Worm (Caenorhabditis elegans): ENCODE data around the gene aldo-2.

Gene aldo-2

ce11 chrIII:5840815-5841573 lies 35.4 kb downstream of the aldo-2 start:
- TF ChIP-seq skn-1 (tag; optimal IDR thresholded peaks at IDR 0.05) (no peak), ceh-82 (tag; optimal IDR thresholded peaks at IDR 0.05) (no peak), ceh-16 (tag; optimal IDR thresholded peaks at IDR 0.05) (no peak), pha-4 (tag; optimal IDR thresholded peaks at IDR 0.05) (no peak), ztf-4 (tag; optimal IDR thresholded peaks at IDR 0.05) (no peak), ama-1 (optimal IDR thresholded peaks at IDR 0.05) (peak; percentile 50), elt-1 (tag; optimal IDR thresholded peaks at IDR 0.05) (peak; percentile 62), nhr-76 (tag; optimal IDR thresholded peaks at IDR 0.05) (no peak)

ce11 chrIII:5840277-5840676 lies 36.1 kb downstream of the aldo-2 start:
- TF ChIP-seq fos-1 (tag; optimal IDR thresholded peaks at IDR 0.05) (no peak), pha-4 (tag; optimal IDR thresholded peaks at IDR 0.05) (no peak), pqm-1 (tag; optimal IDR thresholded peaks at IDR 0.05) (peak; percentile 61), hmg-11 (tag; optimal IDR thresholded peaks at IDR 0.05) (no peak), elt-1 (tag; optimal IDR thresholded peaks at IDR 0.05) (no peak), elt-2 (tag; optimal IDR thresholded peaks at IDR 0.05) (peak; percentile 75)

- TF ChIP-seq mml-1 (tag; optimal IDR thresholded peaks at IDR 0.05), result peak; percentile 36
- TF ChIP-seq daf-12 (tag; optimal IDR thresholded peaks at IDR 0.05), result no peak
Measured at ce11 chrIII:5839598-5839997, 36.8 kb downstream of the aldo-2 start.

ce11 chrIII:5839147-5839546 lies 37.3 kb downstream of the aldo-2 start:
- TF ChIP-seq elt-2 (tag; optimal IDR thresholded peaks at IDR 0.05) (peak; percentile 76), nhr-23 (tag; optimal IDR thresholded peaks at IDR 0.05) (peak; percentile 61), ceh-82 (tag; optimal IDR thresholded peaks at IDR 0.05) (no peak), nhr-43 (tag; optimal IDR thresholded peaks at IDR 0.05; ENCODE audit: poor library complexity, severe bottlenecking) (peak; percentile 69), elt-3 (tag; optimal IDR thresholded peaks at IDR 0.05) (peak in 1 of 3 experiments; percentile 10), fos-1 (tag; optimal IDR thresholded peaks at IDR 0.05) (no peak), ceh-28 (tag; optimal IDR thresholded peaks at IDR 0.05) (peak; percentile 83), ceh-9 (tag; optimal IDR thresholded peaks at IDR 0.05) (no peak), pqm-1 (tag; optimal IDR thresholded peaks at IDR 0.05) (peak; percentile 83), jun-1 (tag; optimal IDR thresholded peaks at IDR 0.05) (peak; percentile 31)

DNA sequence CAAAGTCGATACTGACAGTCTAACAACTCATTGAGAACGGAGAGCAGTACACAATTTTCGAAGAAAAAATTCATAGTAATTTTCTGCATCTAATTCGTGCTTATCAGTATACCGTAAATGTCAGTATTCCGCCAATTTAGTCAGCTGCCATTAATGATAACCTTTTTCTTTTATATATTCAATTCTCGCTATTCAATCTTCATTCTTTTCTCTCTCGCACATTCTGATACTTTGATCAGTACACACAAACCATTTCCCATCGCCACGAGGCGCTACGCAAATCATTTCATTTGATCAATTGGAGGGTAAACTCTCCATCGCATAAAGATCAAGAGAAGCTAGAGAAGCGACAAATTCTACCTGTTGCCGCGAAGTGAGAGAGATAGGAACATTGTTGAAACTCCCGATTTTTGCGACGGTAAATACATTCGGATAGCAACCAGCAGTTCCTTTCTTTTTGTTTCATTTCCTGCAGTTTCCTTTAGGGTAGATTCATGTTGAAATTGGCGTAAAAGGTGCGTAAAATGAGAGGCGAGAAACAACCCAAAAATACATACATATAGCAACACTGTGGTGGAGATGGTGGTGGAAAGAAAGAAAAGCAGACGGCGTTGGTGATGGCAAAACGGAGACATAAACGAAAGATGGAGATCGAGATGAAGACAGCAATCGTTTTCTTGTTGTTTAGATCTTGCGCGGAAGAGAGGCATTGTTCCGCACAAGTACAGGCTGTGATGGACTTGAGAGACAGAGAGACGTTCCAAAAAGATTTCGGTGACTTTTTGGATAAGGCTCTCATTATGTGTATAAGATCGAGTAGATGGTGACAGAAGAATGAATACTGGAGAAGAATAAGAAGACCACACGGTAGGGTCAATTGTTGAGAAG lies 38.0 kb downstream of the aldo-2 start:
- no peak for TF ChIP-seq nhr-11 (tag; optimal IDR thresholded peaks at IDR 0.05)
- peak; percentile 93 for TF ChIP-seq pqm-1 (tag; optimal IDR thresholded peaks at IDR 0.05)
- peak; percentile 46 for TF ChIP-seq nhr-23 (tag; optimal IDR thresholded peaks at IDR 0.05)
- TF ChIP-seq hmg-11 (tag; optimal IDR thresholded peaks at IDR 0.05), result no peak
- TF ChIP-seq pha-4 (tag; optimal IDR thresholded peaks at IDR 0.05), result peak; percentile 75
- TF ChIP-seq unc-39 (tag; optimal IDR thresholded peaks at IDR 0.05), result no peak
- no peak for TF ChIP-seq nhr-25 (tag; optimal IDR thresholded peaks at IDR 0.05)
- TF ChIP-seq lin-39 (tag; optimal IDR thresholded peaks at IDR 0.05), result no peak
- TF ChIP-seq snpc-4 (tag; optimal IDR thresholded peaks at IDR 0.05), result no peak
- no peak for TF ChIP-seq nhr-237 (tag; optimal IDR thresholded peaks at IDR 0.05)
- no peak for TF ChIP-seq nhr-77 (tag; optimal IDR thresholded peaks at IDR 0.05)
- TF ChIP-seq ceh-82 (tag; optimal IDR thresholded peaks at IDR 0.05), result no peak
- TF ChIP-seq eor-1 (tag; optimal IDR thresholded peaks at IDR 0.05), result no peak
- TF ChIP-seq ceh-16 (tag; optimal IDR thresholded peaks at IDR 0.05), result no peak
- TF ChIP-seq ceh-9 (tag; optimal IDR thresholded peaks at IDR 0.05), result no peak
- TF ChIP-seq daf-12 (tag; optimal IDR thresholded peaks at IDR 0.05), result no peak
- peak; percentile 44 for TF ChIP-seq nhr-43 (tag; optimal IDR thresholded peaks at IDR 0.05; ENCODE audit: poor library complexity, severe bottlenecking)
- TF ChIP-seq skn-1 (tag; optimal IDR thresholded peaks at IDR 0.05), result no peak
- TF ChIP-seq aly-2 (tag; optimal IDR thresholded peaks at IDR 0.05), result no peak
- no peak for TF ChIP-seq elt-3 (tag; optimal IDR thresholded peaks at IDR 0.05)
- TF ChIP-seq nhr-67 (tag; optimal IDR thresholded peaks at IDR 0.05), result no peak
- no peak for TF ChIP-seq egl-5 (tag; optimal IDR thresholded peaks at IDR 0.05)
- no peak for TF ChIP-seq zag-1 (tag; optimal IDR thresholded peaks at IDR 0.05)
- no peak for TF ChIP-seq sea-2 (GFP tag; optimal IDR thresholded peaks at IDR 0.05)
- TF ChIP-seq ceh-28 (tag; optimal IDR thresholded peaks at IDR 0.05), result no peak
- TF ChIP-seq elt-2 (tag; optimal IDR thresholded peaks at IDR 0.05), result peak; percentile 95
- TF ChIP-seq nhr-12 (tag; optimal IDR thresholded peaks at IDR 0.05), result no peak
- no peak for TF ChIP-seq nhr-76 (tag; optimal IDR thresholded peaks at IDR 0.05)
- TF ChIP-seq nhr-28 (tag; optimal IDR thresholded peaks at IDR 0.05), result no peak
- TF ChIP-seq mml-1 (tag; optimal IDR thresholded peaks at IDR 0.05), result no peak
- no peak for TF ChIP-seq fkh-2 (tag; optimal IDR thresholded peaks at IDR 0.05)
- TF ChIP-seq lin-15B (tag; optimal IDR thresholded peaks at IDR 0.05), result no peak
- TF ChIP-seq ztf-4 (tag; optimal IDR thresholded peaks at IDR 0.05), result no peak
- TF ChIP-seq ZK546.5 (tag; optimal IDR thresholded peaks at IDR 0.05), result no peak
- TF ChIP-seq elt-1 (tag; optimal IDR thresholded peaks at IDR 0.05), result peak; percentile 59
- TF ChIP-seq tbx-2 (tag; optimal IDR thresholded peaks at IDR 0.05), result no peak
- no peak for TF ChIP-seq egl-27 (tag; optimal IDR thresholded peaks at IDR 0.05)

All from whole organism, L3 larva.